Fruit fly (Drosophila melanogaster): Measurements from ENCODE around the gene amrt.

dm6 chrX:13811480-13811879 lies 29.2 kb downstream of the amrt start, which contains the start of gene CG11095:
- no peak for TF ChIP-seq CG11762 (GFP tag; optimal IDR thresholded peaks at IDR 0.05; ENCODE audit: insufficient read depth)
- no peak for TF ChIP-seq svp (GFP tag)
- peak; percentile 10 for TF ChIP-seq CG6854 (GFP tag; optimal IDR thresholded peaks at IDR 0.05)
- TF ChIP-seq CG10669 (GFP tag; optimal IDR thresholded peaks at IDR 0.05) = no peak
- no peak for TF ChIP-seq Lpt (GFP tag; optimal IDR thresholded peaks at IDR 0.05)
- TF ChIP-seq Sox102F (GFP tag; optimal IDR thresholded peaks at IDR 0.05) = no peak
- no peak for TF ChIP-seq topi (GFP tag; optimal IDR thresholded peaks at IDR 0.05)

All from whole organism, prepupa.